Worm (Caenorhabditis elegans) whole organism, L4 larva: ENCODE results near the gene comt-1.

Source experiments
- T26A8.4 ChIP-seq: fragments of 200-800 bp; sonication (Bioruptor generic); IDR thresholded peaks from 2 replicates; pipeline ENCODE4 v1.3.6; 2022; ENCODE audit warnings: missing genetic modification characterization, missing compliant biosample characterization
- hmg-1.1 ChIP-seq: fragments of 200-800 bp; sonication (Bioruptor generic); IDR thresholded peaks from 2 replicates; pipeline ENCODE4 v1.3.6; 2022; ENCODE audit warnings: missing genetic modification reagents, missing genetic modification characterization, missing compliant biosample characterization
- mdl-1 ChIP-seq, 2 experiments: fragments of 150-350 bp in 1 of 2; sonication (generic microtip) in 1 of 2; optimal IDR thresholded peaks; 2 replicates each; lab custom pipeline; 2014 to 2017; ENCODE audit warnings: missing biosample characterization in 2 of 2, missing genetic modification characterization in 2 of 2
- nhr-48 ChIP-seq: sonication (generic microtip); optimal IDR thresholded peaks from 2 replicates; lab custom pipeline; 2016; ENCODE audit warnings: mild to moderate bottlenecking, missing genetic modification characterization, missing compliant biosample characterization
- ztf-11 ChIP-seq: fragments of 150-350 bp; optimal IDR thresholded peaks from 2 replicates; lab custom pipeline; 2014; ENCODE audit warnings: missing biosample characterization, missing genetic modification characterization

DNA sequence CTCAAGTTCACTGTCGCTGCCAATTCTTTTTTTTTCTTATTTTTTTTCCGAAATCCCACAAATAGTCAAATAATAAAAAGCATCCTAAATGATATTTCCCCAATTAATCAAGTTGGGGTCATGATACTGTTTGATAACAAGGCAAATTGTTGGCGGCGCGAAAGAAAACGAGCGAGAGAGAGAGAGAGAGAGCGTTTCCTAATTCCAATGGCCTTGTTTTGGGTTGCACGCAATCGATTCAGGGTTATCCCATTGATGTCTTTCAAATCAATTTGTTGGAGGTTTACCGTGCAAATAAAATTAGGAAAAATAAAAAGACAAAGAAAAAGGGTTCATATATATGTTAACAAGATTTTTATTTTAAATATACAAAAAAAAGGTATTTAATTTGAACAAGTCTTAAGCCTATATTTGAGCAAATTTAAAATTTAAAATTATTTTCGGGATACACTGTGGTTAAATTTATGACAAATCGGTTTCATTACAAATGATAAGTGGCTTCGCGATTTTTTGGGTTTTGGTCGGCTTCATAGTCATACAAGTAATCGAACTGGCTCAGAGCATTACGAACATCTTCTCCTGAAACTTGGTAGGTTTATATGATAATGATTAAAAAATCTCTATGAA, 3.4 kb upstream of the comt-1 start:
- no peak for TF ChIP-seq mdl-1 (tag; optimal IDR thresholded peaks at IDR 0.05; lab: Kevin White, UChicago)
- TF ChIP-seq nhr-48 (tag; lab: Kevin White, UChicago): no peak
- no peak for TF ChIP-seq ztf-11 (tag; lab: Kevin White, UChicago)
- TF ChIP-seq T26A8.4 (GFP tag; lab: Robert Waterston, UW): no peak
- TF ChIP-seq hmg-1.1 (GFP tag; lab: Robert Waterston, UW): no peak
